Worm (Caenorhabditis elegans) whole organism, mixed stage, embryonic: ENCODE data around the gene apt-9.

Source experiments
- bed-3 ChIP-seq: fragments of 200-800 bp; sonication (Bioruptor generic); optimal IDR thresholded peaks from 3 replicates; lab custom pipeline; 2018; ENCODE audit warnings: mild to moderate bottlenecking, missing genetic modification characterization, moderate library complexity, missing compliant biosample characterization
- ceh-39 ChIP-seq: fragments of 150-350 bp; optimal IDR thresholded peaks from 2 replicates; lab custom pipeline; 2014; ENCODE audit warnings: missing biosample characterization, missing genetic modification characterization
- ces-1 ChIP-seq: fragments of 150-350 bp; optimal IDR thresholded peaks from 2 replicates; lab custom pipeline; 2014; ENCODE audit warnings: missing biosample characterization, missing genetic modification reagents, missing genetic modification characterization
- elt-1 ChIP-seq: sonication (generic microtip); optimal IDR thresholded peaks from 2 replicates; lab custom pipeline; 2017; ENCODE audit warnings: missing genetic modification characterization, mild to moderate bottlenecking, missing compliant biosample characterization, antibody characterized with exemption, moderate library complexity, borderline replicate concordance; ENCODE audit not compliant: insufficient read depth
- lin-32 ChIP-seq: fragments of 200-800 bp; sonication (Bioruptor generic); optimal IDR thresholded peaks from 2 replicates; lab custom pipeline; 2018; ENCODE audit warnings: mild to moderate bottlenecking, missing genetic modification characterization, missing compliant biosample characterization
- mep-1 ChIP-seq: fragments of 150-350 bp; optimal IDR thresholded peaks from 2 replicates; lab custom pipeline; 2017; ENCODE audit warnings: missing biosample characterization, missing genetic modification reagents, missing genetic modification characterization, inconsistent platforms
- nhr-2 ChIP-seq: fragments of 150-350 bp; optimal IDR thresholded peaks from 2 replicates; lab custom pipeline; 2014; ENCODE audit warnings: missing biosample characterization, missing genetic modification characterization
- nhr-237 ChIP-seq: fragments of 150-350 bp; optimal IDR thresholded peaks from 2 replicates; lab custom pipeline; 2014; ENCODE audit warnings: missing biosample characterization, missing genetic modification characterization
- nhr-28 ChIP-seq: fragments of 150-350 bp; optimal IDR thresholded peaks from 2 replicates; lab custom pipeline; 2014; ENCODE audit warnings: missing biosample characterization, missing genetic modification characterization
- nhr-76 ChIP-seq: sonication (generic microtip); optimal IDR thresholded peaks from 2 replicates; lab custom pipeline; 2017; ENCODE audit warnings: missing biosample characterization, missing genetic modification characterization
- unc-120 ChIP-seq: sonication (generic microtip); optimal IDR thresholded peaks from 2 replicates; lab custom pipeline; 2017; ENCODE audit warnings: missing genetic modification characterization, missing compliant biosample characterization; ENCODE audit not compliant: poor library complexity, severe bottlenecking
- ztf-11 ChIP-seq: fragments of 150-350 bp; optimal IDR thresholded peaks from 2 replicates; lab custom pipeline; 2014; ENCODE audit warnings: missing biosample characterization, missing genetic modification characterization

The apt-9 gene

DNA sequence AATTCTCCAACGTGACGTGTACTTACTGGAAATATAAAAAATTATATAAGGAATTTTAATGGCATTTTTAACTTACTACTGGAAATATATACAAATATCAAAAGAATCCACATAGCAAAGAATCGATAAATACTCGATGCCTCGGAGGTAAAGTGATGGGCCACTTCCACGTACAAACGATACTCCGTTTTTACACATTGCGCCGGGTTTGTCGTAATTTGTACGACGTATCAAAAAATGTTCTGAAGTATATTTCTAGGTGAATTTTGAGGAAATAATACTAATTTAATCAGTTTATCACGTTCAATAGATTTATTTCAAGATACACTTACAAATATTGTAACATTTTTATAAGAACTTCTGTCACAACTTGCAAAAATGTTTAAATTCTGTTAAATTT lies 52.5 kb downstream of the apt-9 start, which contains the start of gene R08B4.3:
Gene R08B4.3, minus strand, starts transcription at position 198 of the 400 bp plus-strand sequence.
- TF ChIP-seq nhr-28 (tag; lab: Kevin White, UChicago) = no peak
- no peak for TF ChIP-seq bed-3 (GFP tag; lab: Kevin White, UChicago)
- no peak for TF ChIP-seq ceh-39 (tag; lab: Kevin White, UChicago)
- no peak for TF ChIP-seq nhr-76
- TF ChIP-seq unc-120 (tag; lab: Kevin White, UChicago) = no peak
- TF ChIP-seq elt-1 (tag; lab: Kevin White, UChicago) = no peak
- no peak for TF ChIP-seq ces-1 (GFP tag; lab: Kevin White, UChicago)
- TF ChIP-seq lin-32 (GFP tag; lab: Kevin White, UChicago) = no peak
- TF ChIP-seq mep-1 = no peak
- no peak for TF ChIP-seq ztf-11
- TF ChIP-seq nhr-237 = no peak
- no peak for TF ChIP-seq nhr-2 (tag; lab: Kevin White, UChicago)
